Fruit fly (Drosophila melanogaster) whole organism, adult: ENCODE measurements around the gene mTerf3.

Experiments used
- CG11617 ChIP-seq: fragments of 200-800 bp; sonication (Bioruptor generic); optimal IDR thresholded peaks from 2 replicates; lab custom pipeline; 2017; ENCODE audit warnings: mild to moderate bottlenecking, missing biosample characterization, missing genetic modification reagents, missing genetic modification characterization
- CG12768 ChIP-seq: fragments of 200-800 bp; sonication (Bioruptor generic); optimal IDR thresholded peaks from 2 replicates; lab custom pipeline; 2017; ENCODE audit warnings: missing biosample characterization, missing genetic modification characterization, mild to moderate bottlenecking, moderate library complexity, missing genetic modification reagents
- CG14711 ChIP-seq: fragments of 200-800 bp; sonication (Bioruptor generic); optimal IDR thresholded peaks from 2 replicates; lab custom pipeline; 2018; ENCODE audit warnings: missing biosample characterization, mild to moderate bottlenecking, missing genetic modification characterization, moderate library complexity
- CG1620 ChIP-seq: fragments of 200-800 bp; sonication (Bioruptor generic); optimal IDR thresholded peaks from 2 replicates; lab custom pipeline; 2016; ENCODE audit warnings: missing biosample characterization, missing genetic modification characterization
- CG33017 ChIP-seq: fragments of 200-800 bp; sonication (Bioruptor generic); optimal IDR thresholded peaks from 2 replicates; lab custom pipeline; 2018; ENCODE audit warnings: missing biosample characterization, mild to moderate bottlenecking, missing genetic modification characterization, moderate library complexity
- CG5204 ChIP-seq: fragments of 200-800 bp; sonication (Bioruptor generic); optimal IDR thresholded peaks from 2 replicates; lab custom pipeline; 2016; ENCODE audit warnings: missing biosample characterization, missing genetic modification characterization
- CG7045 ChIP-seq: fragments of 200-800 bp; sonication (Bioruptor generic); optimal IDR thresholded peaks from 2 replicates; lab custom pipeline; 2017; ENCODE audit warnings: missing biosample characterization, mild to moderate bottlenecking, missing genetic modification characterization
- CG7101 ChIP-seq: fragments of 200-800 bp; sonication (Bioruptor generic); optimal IDR thresholded peaks from 2 replicates; lab custom pipeline; 2018; ENCODE audit warnings: missing biosample characterization, mild to moderate bottlenecking, missing genetic modification characterization, moderate library complexity
- Clk ChIP-seq: fragments of 200-800 bp; sonication (Bioruptor generic); optimal IDR thresholded peaks from 2 replicates; lab custom pipeline; 2017; ENCODE audit warnings: missing biosample characterization, missing genetic modification characterization
- Crg-1 ChIP-seq: fragments of 200-800 bp; sonication (Bioruptor generic); optimal IDR thresholded peaks from 2 replicates; lab custom pipeline; 2016; ENCODE audit warnings: missing biosample characterization, missing genetic modification characterization
- Hr96 ChIP-seq: fragments of 200-800 bp; sonication (Bioruptor generic); optimal IDR thresholded peaks from 2 replicates; lab custom pipeline; 2016; ENCODE audit warnings: missing biosample characterization, missing genetic modification characterization
- Mnt ChIP-seq: fragments of 200-800 bp; sonication (Bioruptor generic); optimal IDR thresholded peaks from 2 replicates; lab custom pipeline; 2016; ENCODE audit warnings: missing biosample characterization, mild to moderate bottlenecking, missing genetic modification characterization
- bab1 ChIP-seq: fragments of 200-800 bp; sonication (Bioruptor generic); optimal IDR thresholded peaks from 3 replicates; lab custom pipeline; 2019; ENCODE audit warnings: missing biosample characterization, mild to moderate bottlenecking, missing genetic modification characterization, moderate library complexity
- cic ChIP-seq: fragments of 200-800 bp; sonication (Bioruptor generic); optimal IDR thresholded peaks from 2 replicates; lab custom pipeline; 2017; ENCODE audit warnings: missing biosample characterization, mild to moderate bottlenecking, missing genetic modification characterization, moderate library complexity
- cnc ChIP-seq, 2 experiments: fragments of >200 bp; optimal IDR thresholded peaks; 2 replicates each; lab custom pipeline; 2017
- kay ChIP-seq: fragments of 200-800 bp; sonication (Bioruptor generic); peaks from one replicate; lab custom pipeline; 2016; ENCODE audit warnings: missing biosample characterization, missing genetic modification characterization, borderline replicate concordance
- ovo ChIP-seq: fragments of 200-800 bp; sonication (Bioruptor generic); optimal IDR thresholded peaks from 2 replicates; lab custom pipeline; 2016; ENCODE audit warnings: missing biosample characterization, missing genetic modification characterization
- pad ChIP-seq: fragments of 200-800 bp; sonication (Bioruptor generic); optimal IDR thresholded peaks from 3 replicates; lab custom pipeline; 2017; ENCODE audit warnings: missing biosample characterization, missing genetic modification characterization, mild to moderate bottlenecking, moderate library complexity, missing genetic modification reagents
- tj ChIP-seq: fragments of 200-800 bp; sonication (Bioruptor generic); optimal IDR thresholded peaks from 3 replicates; lab custom pipeline; 2017; ENCODE audit warnings: missing biosample characterization, mild to moderate bottlenecking, missing genetic modification characterization, moderate library complexity
- toe ChIP-seq: fragments of 200-800 bp; sonication (Bioruptor generic); optimal IDR thresholded peaks from 2 replicates; lab custom pipeline; 2016; ENCODE audit warnings: missing biosample characterization, missing genetic modification characterization

mTerf3 gene

dm6 chr3L:20493417-20494261 is 26.9 kb downstream of the mTerf3 start:
- TF ChIP-seq kay (GFP tag; lab: Kevin White, UChicago) (no peak), tj (peak; percentile 63), bab1 (GFP tag; lab: Kevin White, UChicago) (peak; percentile 95), cic (GFP tag; lab: Kevin White, UChicago) (peak; percentile 21), CG11617 (GFP tag; lab: Kevin White, UChicago) (peak; percentile 75), Clk (GFP tag; lab: Kevin White, UChicago) (no peak), Hr96 (GFP tag; lab: Kevin White, UChicago) (peak; percentile 16), cnc (optimal IDR thresholded peaks at IDR 0.05; lab: Kevin White, UChicago) (no peak), CG7101 (tag; lab: Kevin White, UChicago) (peak; percentile 81), pad (GFP tag; lab: Kevin White, UChicago) (peak; percentile 2), toe (no peak), Crg-1 (GFP tag; lab: Kevin White, UChicago) (no peak), CG7045 (GFP tag; lab: Kevin White, UChicago) (peak; percentile 19), CG14711 (tag; lab: Kevin White, UChicago) (peak; percentile 78), CG5204 (peak; percentile 24), CG1620 (GFP tag; lab: Kevin White, UChicago) (peak; percentile 11), CG12768 (peak; percentile 58), CG33017 (tag; lab: Kevin White, UChicago) (peak; percentile 76), Mnt (GFP tag; lab: Kevin White, UChicago) (peak; percentile 10), ovo (GFP tag; lab: Kevin White, UChicago) (no peak)

- no peak for TF ChIP-seq Clk (GFP tag; lab: Kevin White, UChicago)
- TF ChIP-seq CG14711 (tag; lab: Kevin White, UChicago) = no peak
- no peak for TF ChIP-seq Hr96 (GFP tag; lab: Kevin White, UChicago)
- TF ChIP-seq ovo (GFP tag; lab: Kevin White, UChicago) = no peak
Observed at dm6 chr3L:20491525-20492132, 28.9 kb downstream of the mTerf3 start, which contains the start of gene ND-39. TSS of gene ND-39 (plus strand) at chr3L:20492082.

- TF ChIP-seq CG7101 (tag; lab: Kevin White, UChicago) = no peak
- TF ChIP-seq CG1620 (GFP tag; lab: Kevin White, UChicago) = no peak
- no peak for TF ChIP-seq CG11617 (GFP tag; lab: Kevin White, UChicago)
- TF ChIP-seq CG14711 (tag; lab: Kevin White, UChicago) = no peak
- TF ChIP-seq CG12768 = no peak
- no peak for TF ChIP-seq Clk (GFP tag; lab: Kevin White, UChicago)
- no peak for TF ChIP-seq cic (GFP tag; lab: Kevin White, UChicago)
- no peak for TF ChIP-seq pad (GFP tag; lab: Kevin White, UChicago)
- no peak for TF ChIP-seq CG5204
- no peak for TF ChIP-seq Hr96 (GFP tag; lab: Kevin White, UChicago)
- no peak for TF ChIP-seq ovo (GFP tag; lab: Kevin White, UChicago)
Observed at dm6 chr3L:20487649-20488048, 32.9 kb downstream of the mTerf3 start.

dm6 chr3L:20474789-20475208 is 45.8 kb downstream of the mTerf3 start:
- TF ChIP-seq kay (GFP tag; lab: Kevin White, UChicago) = peak; percentile 85
- peak; percentile 80 for TF ChIP-seq cic (GFP tag; lab: Kevin White, UChicago)
- peak; percentile 90 for TF ChIP-seq bab1 (GFP tag; lab: Kevin White, UChicago)
- peak; percentile 90 for TF ChIP-seq CG7101 (tag; lab: Kevin White, UChicago)
- TF ChIP-seq ovo (GFP tag; lab: Kevin White, UChicago) = peak; percentile 68
- peak; percentile 91 for TF ChIP-seq CG12768
- TF ChIP-seq CG14711 (tag; lab: Kevin White, UChicago) = peak; percentile 86
- peak; percentile 90 for TF ChIP-seq Crg-1 (GFP tag; lab: Kevin White, UChicago)
- TF ChIP-seq CG7045 (GFP tag; lab: Kevin White, UChicago) = peak; percentile 91
- TF ChIP-seq CG1620 (GFP tag; lab: Kevin White, UChicago) = peak; percentile 93
- TF ChIP-seq CG33017 (tag; lab: Kevin White, UChicago) = peak; percentile 90
- peak; percentile 91 for TF ChIP-seq toe
- peak; percentile 68 for TF ChIP-seq pad (GFP tag; lab: Kevin White, UChicago)
- no peak for TF ChIP-seq cnc (optimal IDR thresholded peaks at IDR 0.05; lab: Kevin White, UChicago)
- peak; percentile 68 for TF ChIP-seq Mnt (GFP tag; lab: Kevin White, UChicago)
- peak; percentile 78 for TF ChIP-seq CG5204
- peak; percentile 91 for TF ChIP-seq CG11617 (GFP tag; lab: Kevin White, UChicago)
- peak; percentile 71 for TF ChIP-seq tj
- peak; percentile 61 for TF ChIP-seq Hr96 (GFP tag; lab: Kevin White, UChicago)
- TF ChIP-seq Clk (GFP tag; lab: Kevin White, UChicago) = peak; percentile 79

- TF ChIP-seq CG7101 (tag; lab: Kevin White, UChicago) (no peak), ovo (GFP tag; lab: Kevin White, UChicago) (no peak), kay (GFP tag; lab: Kevin White, UChicago) (peak; percentile 90), CG14711 (tag; lab: Kevin White, UChicago) (no peak), Mnt (GFP tag; lab: Kevin White, UChicago) (peak; percentile 60), cnc (optimal IDR thresholded peaks at IDR 0.05; lab: Kevin White, UChicago) (no peak), toe (no peak)
Observed at dm6 chr3L:20474197-20474788, 46.3 kb downstream of the mTerf3 start, which contains the start of gene isoQC. TSS of gene isoQC (plus strand) at chr3L:20474466.
